Fruit fly (Drosophila melanogaster) whole organism, prepupa: ENCODE measurements around the gene Vta1.
A peak's percentile ranks its signal among the peaks of the same experiment; 100 is the strongest.

Source experiments
- CG10631 ChIP-seq: fragments of 200-800 bp; sonication (Bioruptor generic); optimal IDR thresholded peaks from 2 replicates; lab custom pipeline; 2016; ENCODE audit warnings: missing biosample characterization, missing genetic modification characterization
- CG11294 ChIP-seq: fragments of 200-800 bp; sonication (Bioruptor generic); IDR thresholded peaks from 2 replicates; pipeline ENCODE4 v1.3.6; 2022; ENCODE audit warnings: missing biosample characterization, missing genetic modification characterization
- CG11762 ChIP-seq: fragments of 200-800 bp; sonication (Bioruptor generic); optimal IDR thresholded peaks from 3 replicates; lab custom pipeline; 2016; ENCODE audit warnings: missing biosample characterization, missing genetic modification characterization; ENCODE audit not compliant: insufficient read depth
- CG11902 ChIP-seq: fragments of 200-800 bp; sonication (Bioruptor generic); optimal IDR thresholded peaks from 3 replicates; lab custom pipeline; 2016; ENCODE audit warnings: missing biosample characterization, missing genetic modification characterization
- CG16779 ChIP-seq: fragments of 200-800 bp; sonication (Bioruptor generic); optimal IDR thresholded peaks from 3 replicates; lab custom pipeline; 2017; ENCODE audit warnings: missing biosample characterization, mild to moderate bottlenecking, missing genetic modification characterization
- CG3032 ChIP-seq: fragments of 200-800 bp; optimal IDR thresholded peaks from 2 replicates; lab custom pipeline; 2019; ENCODE audit warnings: missing biosample characterization, mild to moderate bottlenecking, missing genetic modification characterization, moderate library complexity
- CG32006 ChIP-seq: fragments of 200-800 bp; sonication (Bioruptor generic); optimal IDR thresholded peaks from 3 replicates; lab custom pipeline; 2017; ENCODE audit warnings: missing biosample characterization, mild to moderate bottlenecking, missing genetic modification characterization
- CG34406 ChIP-seq: fragments of 200-800 bp; sonication (Bioruptor generic); optimal IDR thresholded peaks from 3 replicates; lab custom pipeline; 2016; ENCODE audit warnings: missing biosample characterization, missing genetic modification characterization
- CG4318 ChIP-seq: fragments of 200-800 bp; sonication (Bioruptor generic); optimal IDR thresholded peaks from 3 replicates; lab custom pipeline; 2017; ENCODE audit warnings: missing biosample characterization, mild to moderate bottlenecking, missing genetic modification characterization
- CG6276 ChIP-seq: fragments of 200-800 bp; sonication (Bioruptor generic); optimal IDR thresholded peaks from 2 replicates; lab custom pipeline; 2017; ENCODE audit warnings: missing biosample characterization, mild to moderate bottlenecking, missing genetic modification characterization
- CG6792 ChIP-seq: fragments of 200-800 bp; sonication (Bioruptor generic); optimal IDR thresholded peaks from 3 replicates; lab custom pipeline; 2016; ENCODE audit warnings: missing biosample characterization, missing genetic modification characterization
- CG6808 ChIP-seq: fragments of 200-800 bp; sonication (Bioruptor generic); optimal IDR thresholded peaks from 3 replicates; lab custom pipeline; 2017; ENCODE audit warnings: missing biosample characterization, missing genetic modification characterization, mild to moderate bottlenecking, moderate library complexity, missing genetic modification reagents
- CG6854 ChIP-seq: fragments of 200-800 bp; sonication (Bioruptor generic); optimal IDR thresholded peaks from 2 replicates; lab custom pipeline; 2017; ENCODE audit warnings: missing biosample characterization, mild to moderate bottlenecking, missing genetic modification characterization
- CG7368 ChIP-seq: fragments of 200-800 bp; sonication (Bioruptor generic); optimal IDR thresholded peaks from 3 replicates; lab custom pipeline; 2016; ENCODE audit warnings: missing biosample characterization, missing genetic modification characterization
- CG8119 ChIP-seq: fragments of 200-800 bp; sonication (Bioruptor generic); IDR thresholded peaks from 3 replicates; pipeline ENCODE4 v1.3.6; 2022; ENCODE audit warnings: missing biosample characterization, missing genetic modification characterization
- CG8319 ChIP-seq: fragments of 200-800 bp; sonication (Bioruptor generic); optimal IDR thresholded peaks from 3 replicates; lab custom pipeline; 2016; ENCODE audit warnings: missing biosample characterization, missing genetic modification characterization
- CG8632 ChIP-seq: fragments of 200-800 bp; sonication (Bioruptor generic); optimal IDR thresholded peaks from 3 replicates; lab custom pipeline; 2016; ENCODE audit warnings: missing biosample characterization, missing genetic modification characterization
- CG9139 ChIP-seq: fragments of 200-800 bp; sonication (Bioruptor generic); optimal IDR thresholded peaks from 3 replicates; lab custom pipeline; 2017; ENCODE audit warnings: missing biosample characterization, mild to moderate bottlenecking, missing genetic modification characterization
- Eip78C ChIP-seq: fragments of 200-800 bp; sonication (Bioruptor generic); peaks from one replicate; lab custom pipeline; 2016; ENCODE audit warnings: missing biosample characterization, missing genetic modification characterization
- Ets21C ChIP-seq: fragments of 200-800 bp; sonication (Bioruptor generic); optimal IDR thresholded peaks from 3 replicates; lab custom pipeline; 2016; ENCODE audit warnings: missing biosample characterization, missing genetic modification characterization
- Ets96B ChIP-seq: fragments of 200-800 bp; optimal IDR thresholded peaks from 2 replicates; lab custom pipeline; 2019; ENCODE audit warnings: missing biosample characterization, mild to moderate bottlenecking, missing genetic modification characterization, moderate library complexity
- Gug ChIP-seq: fragments of 200-800 bp; sonication (Bioruptor generic); IDR thresholded peaks from 2 replicates; pipeline ENCODE4 v1.3.6; 2022; ENCODE audit warnings: missing biosample characterization, missing genetic modification characterization
- Hr38 ChIP-seq: sonication (Bioruptor generic); optimal IDR thresholded peaks from 2 replicates; lab custom pipeline; 2016; ENCODE audit warnings: missing biosample characterization, missing genetic modification characterization
- Hr39 ChIP-seq: fragments of 200-800 bp; sonication (Bioruptor generic); optimal IDR thresholded peaks from 2 replicates; lab custom pipeline; 2016; ENCODE audit warnings: missing biosample characterization, missing genetic modification characterization
- Hr4 ChIP-seq: fragments of 200-800 bp; sonication (Bioruptor generic); optimal IDR thresholded peaks from 3 replicates; lab custom pipeline; 2016; ENCODE audit warnings: missing biosample characterization, missing genetic modification characterization
- Lpt ChIP-seq: fragments of 200-800 bp; sonication (Bioruptor generic); optimal IDR thresholded peaks from 3 replicates; lab custom pipeline; 2016; ENCODE audit warnings: missing biosample characterization, missing genetic modification characterization
- Met ChIP-seq: fragments of 200-800 bp; sonication (Bioruptor generic); optimal IDR thresholded peaks from 3 replicates; lab custom pipeline; 2016; ENCODE audit warnings: missing biosample characterization, missing genetic modification characterization
- OdsH ChIP-seq: fragments of 200-800 bp; sonication (Bioruptor generic); optimal IDR thresholded peaks from 3 replicates; lab custom pipeline; 2016; ENCODE audit warnings: missing biosample characterization, missing genetic modification characterization
- Sox102F ChIP-seq: fragments of 200-800 bp; sonication (Bioruptor generic); optimal IDR thresholded peaks from 2 replicates; lab custom pipeline; 2016; ENCODE audit warnings: missing biosample characterization, mild to moderate bottlenecking, missing genetic modification characterization
- Sox14 ChIP-seq: fragments of 200-800 bp; sonication (Bioruptor generic); optimal IDR thresholded peaks from 3 replicates; lab custom pipeline; 2016; ENCODE audit warnings: missing biosample characterization, missing genetic modification characterization
- achi ChIP-seq: fragments of 200-800 bp; sonication (Bioruptor generic); optimal IDR thresholded peaks from 3 replicates; lab custom pipeline; 2016; ENCODE audit warnings: missing biosample characterization, missing genetic modification characterization
- acj6 ChIP-seq: fragments of 200-800 bp; sonication (Bioruptor generic); optimal IDR thresholded peaks from 3 replicates; lab custom pipeline; 2016; ENCODE audit warnings: missing biosample characterization, missing genetic modification characterization
- cyc ChIP-seq: fragments of 200-800 bp; sonication (Bioruptor generic); optimal IDR thresholded peaks from 3 replicates; lab custom pipeline; 2016; ENCODE audit warnings: missing biosample characterization, missing genetic modification characterization
- dac ChIP-seq: fragments of 200-800 bp; sonication (Bioruptor generic); optimal IDR thresholded peaks from 2 replicates; lab custom pipeline; 2017; ENCODE audit warnings: missing biosample characterization, mild to moderate bottlenecking, missing genetic modification characterization
- dsx ChIP-seq: fragments of 200-800 bp; optimal IDR thresholded peaks from 3 replicates; lab custom pipeline; 2019; ENCODE audit warnings: missing biosample characterization, mild to moderate bottlenecking, missing genetic modification characterization, moderate library complexity; ENCODE audit not compliant: poor library complexity, severe bottlenecking
- eg ChIP-seq: fragments of 200-800 bp; sonication (Bioruptor generic); IDR thresholded peaks from 3 replicates; pipeline ENCODE4 v1.3.6; 2022; ENCODE audit warnings: missing biosample characterization, missing genetic modification characterization
- esn ChIP-seq: fragments of 200-800 bp; sonication (Bioruptor generic); optimal IDR thresholded peaks from 2 replicates; lab custom pipeline; 2016; ENCODE audit warnings: missing biosample characterization, mild to moderate bottlenecking, missing genetic modification characterization, moderate library complexity
- fd59A ChIP-seq: fragments of 200-800 bp; sonication (Bioruptor generic); optimal IDR thresholded peaks from 2 replicates; lab custom pipeline; 2017; ENCODE audit warnings: missing biosample characterization, mild to moderate bottlenecking, missing genetic modification characterization, missing genetic modification reagents
- fd85E ChIP-seq: fragments of 200-800 bp; sonication (Bioruptor generic); optimal IDR thresholded peaks from 3 replicates; lab custom pipeline; 2016; ENCODE audit warnings: missing biosample characterization, missing genetic modification characterization
- fkh ChIP-seq: fragments of 200-800 bp; sonication (Bioruptor generic); optimal IDR thresholded peaks from 3 replicates; lab custom pipeline; 2017; ENCODE audit warnings: missing biosample characterization, mild to moderate bottlenecking, missing genetic modification characterization, moderate library complexity
- lz ChIP-seq: fragments of 200-800 bp; sonication (Bioruptor generic); optimal IDR thresholded peaks from 3 replicates; lab custom pipeline; 2016; ENCODE audit warnings: missing biosample characterization, missing genetic modification characterization
- net ChIP-seq: fragments of 200-800 bp; sonication (Bioruptor generic); optimal IDR thresholded peaks from 3 replicates; lab custom pipeline; 2016; ENCODE audit warnings: missing biosample characterization, missing genetic modification characterization
- pdm3 ChIP-seq: fragments of 200-800 bp; sonication (Bioruptor generic); optimal IDR thresholded peaks from 3 replicates; lab custom pipeline; 2016; ENCODE audit warnings: missing biosample characterization, missing genetic modification characterization
- salr ChIP-seq, 2 experiments: fragments of 200-800 bp; sonication (Bioruptor generic); optimal IDR thresholded peaks; 3 replicates each; lab custom pipeline; 2016 to 2018; ENCODE audit warnings: missing biosample characterization in 2 of 2, missing genetic modification characterization in 2 of 2, mild to moderate bottlenecking in 1 of 2
- spab ChIP-seq: fragments of 200-800 bp; sonication (Bioruptor generic); optimal IDR thresholded peaks from 2 replicates; lab custom pipeline; 2017; ENCODE audit warnings: missing biosample characterization, mild to moderate bottlenecking, missing genetic modification characterization, missing genetic modification reagents
- topi ChIP-seq: fragments of 200-800 bp; sonication (Bioruptor generic); optimal IDR thresholded peaks from 3 replicates; lab custom pipeline; 2016; ENCODE audit warnings: missing biosample characterization, missing genetic modification characterization
- vri ChIP-seq: fragments of 200-800 bp; sonication (Bioruptor generic); optimal IDR thresholded peaks from 3 replicates; lab custom pipeline; 2016; ENCODE audit warnings: missing biosample characterization, mild to moderate bottlenecking, missing genetic modification characterization

Gene Vta1

dm6 chr3L:1644920-1645567 lies 7.7 kb downstream of the Vta1 start, which contains the start of the genes alphaCOP and CG13919 (continued):
- peak; percentile 91 for TF ChIP-seq dac
- TF ChIP-seq OdsH (GFP tag; lab: Kevin White, UChicago), result peak; percentile 99
- peak; percentile 98 for TF ChIP-seq eg (GFP tag; lab: Robert Waterston, UW)
- TF ChIP-seq pdm3 (GFP tag; lab: Kevin White, UChicago), result peak; percentile 98
- TF ChIP-seq CG6792 (GFP tag; lab: Kevin White, UChicago), result peak; percentile 97
- TF ChIP-seq Hr38, result peak; percentile 70
- peak; percentile 98 for TF ChIP-seq CG10631 (GFP tag; lab: Kevin White, UChicago)
- TF ChIP-seq Met (GFP tag; lab: Kevin White, UChicago), result peak; percentile 98
- TF ChIP-seq cyc (GFP tag; lab: Kevin White, UChicago), result peak; percentile 96
- peak; percentile 99 for TF ChIP-seq acj6 (GFP tag; lab: Kevin White, UChicago)
- peak; percentile 99 for TF ChIP-seq CG8119
- TF ChIP-seq CG32006 (GFP tag; lab: Kevin White, UChicago), result peak; percentile 97
- TF ChIP-seq CG4318 (GFP tag; lab: Kevin White, UChicago), result no peak
- peak; percentile 89 for TF ChIP-seq spab
- peak; percentile 98 for TF ChIP-seq CG8632 (GFP tag; lab: Kevin White, UChicago)
- TF ChIP-seq fd59A, result peak; percentile 96
- TF ChIP-seq CG7368 (GFP tag; lab: Kevin White, UChicago), result peak; percentile 91
- peak; percentile 91 for TF ChIP-seq CG16779
- TF ChIP-seq Lpt (GFP tag; lab: Kevin White, UChicago), result peak; percentile 97

- TF ChIP-seq CG32006 (GFP tag; lab: Kevin White, UChicago) (peak; percentile 72), lz (GFP tag; lab: Kevin White, UChicago) (peak; percentile 89), Eip78C (GFP tag; lab: Kevin White, UChicago) (no peak), Gug (peak; percentile 68; the same call in 1 of the 2 replicates), salr (GFP tag; optimal IDR thresholded peaks at IDR 0.05; lab: Kevin White, UChicago) (peak in 1 of 2 experiments; percentile 29), CG11294 (GFP tag; lab: Robert Waterston, UW) (peak; percentile 54; the same call in 1 of the 2 replicates), dac (peak; percentile 42), CG8119 (peak; percentile 53), CG7368 (GFP tag; lab: Kevin White, UChicago) (peak; percentile 40), topi (GFP tag; lab: Kevin White, UChicago) (peak; percentile 80), Ets96B (tag; lab: Kevin White, UChicago) (peak; percentile 63), CG34406 (GFP tag; lab: Kevin White, UChicago) (peak; percentile 58), net (no peak), CG8319 (peak; percentile 64), esn (GFP tag; lab: Kevin White, UChicago) (peak; percentile 85), Ets21C (GFP tag; lab: Kevin White, UChicago) (peak; percentile 85), fd85E (GFP tag; lab: Kevin White, UChicago) (no peak), CG11902 (GFP tag; lab: Kevin White, UChicago) (peak; percentile 79), CG8632 (GFP tag; lab: Kevin White, UChicago) (peak; percentile 51), CG6808 (GFP tag; lab: Kevin White, UChicago) (no peak), Hr38 (no peak), Sox14 (GFP tag; lab: Kevin White, UChicago) (peak; percentile 78), fd59A (peak; percentile 32), Hr39 (GFP tag; lab: Kevin White, UChicago) (peak; percentile 90), CG6792 (GFP tag; lab: Kevin White, UChicago) (peak; percentile 75), fkh (GFP tag; lab: Kevin White, UChicago) (no peak), CG6276 (GFP tag; lab: Kevin White, UChicago) (no peak), CG11762 (GFP tag; lab: Kevin White, UChicago) (peak; percentile 35), achi (peak; percentile 73), CG10631 (GFP tag; lab: Kevin White, UChicago) (peak; percentile 83), Sox102F (GFP tag; lab: Kevin White, UChicago) (no peak), dsx (GFP tag; lab: Kevin White, UChicago) (no peak), CG9139 (GFP tag; lab: Kevin White, UChicago) (peak; percentile 6), Hr4 (GFP tag; lab: Kevin White, UChicago) (peak; percentile 81), CG6854 (GFP tag; lab: Kevin White, UChicago) (no peak), CG3032 (tag; lab: Kevin White, UChicago) (peak; percentile 81), vri (no peak)
Observed at dm6 chr3L:1639185-1639812, 13.4 kb downstream of the Vta1 start, which contains the start of the genes Mettl2 and Bgb. Gene Mettl2, minus strand, starts transcription at chr3L:1639235. Gene Bgb, plus strand, starts transcription at chr3L:1639711.
